Fruit fly (Drosophila melanogaster): ENCODE measurements around the gene CG44362.

DNA sequence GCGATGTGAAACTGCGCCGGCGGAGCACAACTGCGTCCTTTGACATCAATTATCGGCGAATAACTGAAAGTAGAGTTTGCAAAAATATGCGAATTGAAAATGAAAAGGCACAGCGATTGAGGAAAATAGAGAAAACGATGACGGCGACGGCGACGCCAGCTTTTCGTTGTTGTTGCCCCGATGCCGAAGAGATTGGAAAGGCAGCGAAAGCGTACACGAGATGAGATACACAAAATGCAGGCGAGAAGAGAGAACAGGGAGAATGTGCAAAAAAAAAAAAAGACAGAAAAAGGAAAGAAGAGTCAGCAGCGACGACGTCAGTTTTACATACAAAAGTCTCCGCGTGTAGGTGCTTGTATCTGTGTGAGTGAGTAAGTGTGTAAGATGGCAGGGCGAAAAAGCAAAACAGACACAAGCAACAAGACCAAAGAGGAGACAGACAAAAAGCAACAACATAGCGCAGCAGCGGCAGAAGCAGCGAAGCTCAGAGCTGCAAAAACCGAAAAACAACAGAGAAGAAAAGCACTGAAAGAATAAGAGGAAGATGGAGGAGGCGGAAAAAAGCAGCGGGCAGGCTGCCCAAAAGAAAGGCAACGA, 32.4 kb upstream of the CG44362 start, which contains the start of gene CG6163:
- TF ChIP-seq Pif1B (GFP tag; optimal IDR thresholded peaks at IDR 0.05) = peak; percentile 53
- peak; percentile 4 for TF ChIP-seq EcR (GFP tag; optimal IDR thresholded peaks at IDR 0.05)
- TF ChIP-seq CG17806 (tag; optimal IDR thresholded peaks at IDR 0.05) = peak; percentile 42
- peak; percentile 61; the same call in 2 of the 3 replicates for TF ChIP-seq CG4496 (GFP tag; IDR thresholded peaks at IDR 0.05)
- TF ChIP-seq CG8159 (tag; optimal IDR thresholded peaks at IDR 0.05) = peak; percentile 33
- TF ChIP-seq CG34367 (tag; optimal IDR thresholded peaks at IDR 0.05) = peak; percentile 43
- no peak for TF ChIP-seq CG14655 (GFP tag; optimal IDR thresholded peaks at IDR 0.05)
